Worm (Caenorhabditis elegans): ENCODE results near the gene gba-3.

Gene gba-3

DNA sequence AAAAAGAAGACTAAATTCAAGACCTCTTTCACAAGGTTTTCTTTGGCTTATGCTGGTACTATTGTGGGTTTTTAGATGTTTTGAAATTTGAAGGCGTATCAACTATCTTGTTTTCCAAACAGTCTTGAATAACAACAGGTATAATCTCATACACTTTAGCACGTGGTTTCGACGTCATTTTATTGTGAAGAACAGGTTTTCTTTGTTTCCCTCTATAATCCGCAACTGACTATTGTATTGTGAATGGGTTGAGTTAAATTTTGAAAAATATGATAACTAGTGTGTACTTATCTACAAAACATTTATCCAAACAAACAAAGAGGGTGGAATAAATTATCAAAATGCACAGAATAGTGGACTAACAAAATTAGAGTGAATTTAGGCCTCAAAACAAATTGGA, 31.9 kb upstream of the gba-3 start:
- TF ChIP-seq elt-2 (tag; optimal IDR thresholded peaks at IDR 0.05) (peak; percentile 25), nhr-25 (tag; optimal IDR thresholded peaks at IDR 0.05) (peak; percentile 39), nhr-43 (tag; optimal IDR thresholded peaks at IDR 0.05; ENCODE audit: poor library complexity, severe bottlenecking) (peak; percentile 6), ZK546.5 (tag; optimal IDR thresholded peaks at IDR 0.05) (no peak)

DNA sequence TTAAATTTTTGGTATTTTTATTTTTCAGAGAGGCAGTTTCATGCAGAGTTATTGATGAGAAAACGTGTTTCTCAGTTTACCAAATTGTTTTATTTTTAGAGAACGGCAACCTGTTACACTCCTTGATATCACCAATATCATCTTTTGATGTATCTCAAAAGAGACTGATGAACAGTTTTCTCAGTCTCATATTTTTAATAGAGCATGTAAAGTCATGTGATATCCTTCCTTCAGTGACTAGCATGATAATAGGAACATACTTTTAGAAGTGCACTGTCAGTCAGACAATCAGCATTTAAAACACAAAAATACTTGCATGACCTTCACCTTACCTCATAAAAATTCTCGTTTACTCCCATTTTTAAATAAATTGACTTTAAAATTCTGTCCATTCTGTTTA, 30.6 kb upstream of the gba-3 start, which contains the start of gene F11E6.11:
F11E6.11 (plus strand) TSS at position 325 of the 400 bp plus-strand sequence.
- TF ChIP-seq egl-27 (tag; optimal IDR thresholded peaks at IDR 0.05) (no peak), aly-2 (tag; optimal IDR thresholded peaks at IDR 0.05) (no peak), pqm-1 (tag; optimal IDR thresholded peaks at IDR 0.05) (peak; percentile 6), hmg-11 (tag; optimal IDR thresholded peaks at IDR 0.05) (no peak), nfya-1 (tag; optimal IDR thresholded peaks at IDR 0.05; ENCODE audit: insufficient read depth) (no peak), unc-39 (tag; optimal IDR thresholded peaks at IDR 0.05) (no peak), fkh-2 (tag; optimal IDR thresholded peaks at IDR 0.05) (no peak), elt-3 (tag; optimal IDR thresholded peaks at IDR 0.05) (no peak), nhr-25 (tag; optimal IDR thresholded peaks at IDR 0.05) (peak; percentile 51), mdl-1 (tag; optimal IDR thresholded peaks at IDR 0.05) (no peak), nhr-76 (tag; optimal IDR thresholded peaks at IDR 0.05) (no peak), nhr-23 (tag; optimal IDR thresholded peaks at IDR 0.05) (peak; percentile 15), nhr-43 (tag; optimal IDR thresholded peaks at IDR 0.05; ENCODE audit: poor library complexity, severe bottlenecking) (peak; percentile 36), fkh-10 (GFP tag; optimal IDR thresholded peaks at IDR 0.05) (no peak)

DNA sequence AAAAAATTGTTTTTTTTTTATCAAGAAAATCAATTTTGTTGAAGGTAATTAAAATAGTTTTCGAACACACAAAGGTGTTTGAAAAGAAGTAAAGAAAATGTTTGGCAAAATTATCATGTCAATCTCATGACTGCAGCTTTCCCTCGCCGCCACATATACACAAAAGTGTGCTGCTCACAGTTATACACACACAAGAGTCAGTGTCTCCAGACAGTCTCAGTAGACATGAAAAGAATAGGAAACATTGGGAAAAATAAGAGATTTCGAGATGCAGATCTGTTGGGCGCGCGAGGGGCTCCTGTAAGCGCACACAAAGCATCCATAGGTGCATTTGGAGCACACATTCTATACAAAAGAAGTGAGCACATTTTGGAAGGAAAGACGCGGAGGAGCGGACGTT, 24.8 kb upstream of the gba-3 start:
- TF ChIP-seq nfya-1 (tag; optimal IDR thresholded peaks at IDR 0.05; ENCODE audit: insufficient read depth) (no peak), pha-4 (tag; optimal IDR thresholded peaks at IDR 0.05) (peak; percentile 66), snpc-4 (tag; optimal IDR thresholded peaks at IDR 0.05) (no peak)

DNA sequence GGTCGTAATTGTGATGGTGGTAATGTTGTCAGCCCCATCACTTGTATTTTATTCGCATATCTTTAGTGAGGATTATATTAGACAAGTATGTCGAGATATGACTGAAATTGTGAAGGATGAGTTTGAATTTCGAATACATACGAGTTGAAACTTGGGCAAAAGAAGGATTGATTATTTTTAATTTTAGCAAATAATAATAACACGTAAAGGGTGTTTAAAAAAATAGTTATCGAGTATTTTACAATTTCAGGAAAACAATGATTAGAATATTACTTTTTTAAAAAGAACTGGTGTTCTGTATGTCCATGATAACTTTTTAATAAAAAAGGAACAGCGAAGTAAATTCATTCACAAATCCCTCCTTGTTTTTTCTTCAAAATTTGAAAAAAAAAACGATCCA, 22.7 kb upstream of the gba-3 start, which contains the start of gene F11E6.8:
F11E6.8 (minus strand) TSS at position 101 of the 400 bp plus-strand sequence.
- TF ChIP-seq eor-1 (tag; optimal IDR thresholded peaks at IDR 0.05) (no peak), ztf-4 (tag; optimal IDR thresholded peaks at IDR 0.05) (no peak), unc-62 (GFP tag; optimal IDR thresholded peaks at IDR 0.05) (no peak), egl-5 (tag; optimal IDR thresholded peaks at IDR 0.05) (no peak), skn-1 (tag; optimal IDR thresholded peaks at IDR 0.05) (no peak), nhr-12 (tag; optimal IDR thresholded peaks at IDR 0.05) (no peak), nhr-76 (tag; optimal IDR thresholded peaks at IDR 0.05) (no peak), nhr-67 (tag; optimal IDR thresholded peaks at IDR 0.05) (no peak), fkh-10 (GFP tag; optimal IDR thresholded peaks at IDR 0.05) (no peak), elt-2 (tag; optimal IDR thresholded peaks at IDR 0.05) (no peak), sea-2 (GFP tag; optimal IDR thresholded peaks at IDR 0.05) (no peak), mml-1 (tag; optimal IDR thresholded peaks at IDR 0.05) (no peak), jun-1 (tag; optimal IDR thresholded peaks at IDR 0.05) (no peak), ama-1 (optimal IDR thresholded peaks at IDR 0.05) (no peak), ZK546.5 (tag; optimal IDR thresholded peaks at IDR 0.05) (no peak), ceh-16 (tag; optimal IDR thresholded peaks at IDR 0.05) (no peak), nhr-77 (tag; optimal IDR thresholded peaks at IDR 0.05) (no peak), pqm-1 (tag; optimal IDR thresholded peaks at IDR 0.05) (no peak)

DNA sequence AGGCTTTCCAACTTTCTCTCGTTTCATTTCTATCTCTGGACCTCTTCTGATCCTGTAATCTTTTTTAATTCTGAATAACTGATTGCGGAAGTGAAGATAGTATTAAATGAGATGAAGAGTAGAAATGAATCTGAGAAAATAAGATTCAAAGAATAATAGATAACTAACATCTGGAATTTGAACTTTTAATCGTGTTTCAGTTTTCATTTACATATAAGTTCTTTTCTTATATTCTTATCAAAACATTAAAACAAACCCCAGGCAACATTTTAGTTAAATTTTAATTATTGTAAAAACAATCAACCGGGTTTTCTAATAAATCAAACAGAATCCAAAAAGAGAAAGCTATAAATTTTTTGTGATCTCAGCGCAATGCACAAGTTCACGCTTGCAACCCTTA, 19.9 kb upstream of the gba-3 start:
- TF ChIP-seq daf-12 (tag; optimal IDR thresholded peaks at IDR 0.05) (no peak), nhr-237 (tag; optimal IDR thresholded peaks at IDR 0.05) (no peak), mml-1 (tag; optimal IDR thresholded peaks at IDR 0.05) (no peak), nfya-1 (tag; optimal IDR thresholded peaks at IDR 0.05; ENCODE audit: insufficient read depth) (no peak)

DNA sequence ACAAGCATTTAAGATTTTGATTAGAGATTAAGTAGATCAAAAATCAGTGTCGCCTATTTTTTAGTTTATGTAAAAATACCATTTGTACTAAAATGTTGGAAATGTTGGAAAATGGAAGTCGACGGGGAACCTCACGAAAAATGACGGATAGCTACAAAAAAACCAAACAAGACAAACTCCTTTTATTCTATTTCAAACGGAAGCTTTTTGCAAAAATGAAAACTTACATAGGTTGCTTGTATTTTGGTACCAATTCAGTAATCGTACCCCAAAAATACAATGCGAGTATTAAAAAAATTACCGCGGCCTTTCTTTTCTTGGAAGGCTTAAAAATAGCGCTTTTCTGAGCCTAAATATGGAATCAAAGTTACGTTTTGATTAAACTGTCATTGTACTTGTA, 19.1 kb upstream of the gba-3 start:
- no peak for TF ChIP-seq R02D3.7 (tag; optimal IDR thresholded peaks at IDR 0.05)
- no peak for TF ChIP-seq tbx-2 (tag; optimal IDR thresholded peaks at IDR 0.05)
- no peak for TF ChIP-seq fos-1 (tag; optimal IDR thresholded peaks at IDR 0.05)
- TF ChIP-seq nhr-28 (tag; optimal IDR thresholded peaks at IDR 0.05) = no peak
- TF ChIP-seq zag-1 (tag; optimal IDR thresholded peaks at IDR 0.05) = no peak
- TF ChIP-seq fkh-2 (tag; optimal IDR thresholded peaks at IDR 0.05) = no peak
- no peak for TF ChIP-seq aly-2 (tag; optimal IDR thresholded peaks at IDR 0.05)
- TF ChIP-seq ceh-9 (tag; optimal IDR thresholded peaks at IDR 0.05) = no peak
- no peak for TF ChIP-seq ama-1 (optimal IDR thresholded peaks at IDR 0.05)
- no peak for TF ChIP-seq eor-1 (tag; optimal IDR thresholded peaks at IDR 0.05)
- no peak for TF ChIP-seq ceh-16 (tag; optimal IDR thresholded peaks at IDR 0.05)
- TF ChIP-seq unc-39 (tag; optimal IDR thresholded peaks at IDR 0.05) = no peak
- no peak for TF ChIP-seq nhr-237 (tag; optimal IDR thresholded peaks at IDR 0.05)
- no peak for TF ChIP-seq ceh-28 (tag; optimal IDR thresholded peaks at IDR 0.05)
- no peak for TF ChIP-seq pqm-1 (tag; optimal IDR thresholded peaks at IDR 0.05)
- no peak for TF ChIP-seq elt-2 (tag; optimal IDR thresholded peaks at IDR 0.05)
- no peak for TF ChIP-seq sea-2 (GFP tag; optimal IDR thresholded peaks at IDR 0.05)
- TF ChIP-seq mml-1 (tag; optimal IDR thresholded peaks at IDR 0.05) = no peak
- TF ChIP-seq skn-1 (tag; optimal IDR thresholded peaks at IDR 0.05) = no peak
